Fruit fly (Drosophila melanogaster): ENCODE measurements around the gene CG11760.

DNA sequence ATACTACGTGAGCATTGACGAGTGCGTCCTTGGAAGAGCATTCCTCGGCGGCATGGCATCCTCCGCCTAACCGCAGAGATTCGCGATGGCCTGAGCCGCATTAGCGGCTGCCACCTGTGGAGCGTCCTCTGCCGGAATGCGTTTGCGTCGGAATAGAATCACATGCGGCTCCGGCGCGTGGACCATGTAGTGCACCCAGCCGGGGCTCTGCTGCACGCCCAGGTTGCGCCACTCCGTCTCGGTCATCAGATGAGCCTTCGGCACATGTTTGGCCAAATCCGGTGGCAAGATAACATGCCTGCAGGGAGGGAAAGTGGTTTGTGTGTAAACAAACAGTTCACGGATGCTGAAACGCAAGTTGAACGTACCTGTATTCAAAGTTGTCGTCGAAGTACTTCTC is 3.6 kb upstream of the CG11760 start:
- TF ChIP-seq psq (optimal IDR thresholded peaks at IDR 0.05) (no peak), pan (optimal IDR thresholded peaks at IDR 0.05) (no peak), Dll (optimal IDR thresholded peaks at IDR 0.05) (no peak), usp (GFP tag; optimal IDR thresholded peaks at IDR 0.05) (no peak), EcR (GFP tag; optimal IDR thresholded peaks at IDR 0.05) (no peak), CG8478 (optimal IDR thresholded peaks at IDR 0.05) (no peak)

All from whole organism.